Worm (Caenorhabditis elegans) whole organism, mixed stage, embryonic: ENCODE measurements around the gene T07F12.2.

Source experiments
- ceh-39 ChIP-seq: fragments of 150-350 bp; optimal IDR thresholded peaks from 2 replicates; lab custom pipeline; 2014; ENCODE audit warnings: missing biosample characterization, missing genetic modification characterization
- ces-1 ChIP-seq: fragments of 150-350 bp; optimal IDR thresholded peaks from 2 replicates; lab custom pipeline; 2014; ENCODE audit warnings: missing biosample characterization, missing genetic modification reagents, missing genetic modification characterization
- elt-3 ChIP-seq: fragments of 150-350 bp; optimal IDR thresholded peaks from 2 replicates; lab custom pipeline; 2014; ENCODE audit warnings: missing biosample characterization, missing genetic modification characterization
- ham-2 ChIP-seq: fragments of 200-800 bp; sonication (Bioruptor generic); optimal IDR thresholded peaks from 2 replicates; lab custom pipeline; 2018; ENCODE audit warnings: mild to moderate bottlenecking, missing genetic modification characterization, missing compliant biosample characterization
- hlh-1 ChIP-seq: fragments of 150-350 bp; optimal IDR thresholded peaks from 2 replicates; lab custom pipeline; 2014; ENCODE audit warnings: missing biosample characterization, missing genetic modification reagents, missing genetic modification characterization
- lsy-2 ChIP-seq: fragments of 150-350 bp; optimal IDR thresholded peaks from 2 replicates; lab custom pipeline; 2014; ENCODE audit warnings: missing biosample characterization, missing genetic modification characterization
- nhr-76 ChIP-seq: sonication (generic microtip); optimal IDR thresholded peaks from 2 replicates; lab custom pipeline; 2017; ENCODE audit warnings: missing biosample characterization, missing genetic modification characterization
- pha-4 ChIP-seq: fragments of 150-350 bp; optimal IDR thresholded peaks from 2 replicates; lab custom pipeline; 2018; ENCODE audit warnings: missing biosample characterization, missing genetic modification reagents, missing genetic modification characterization
- sptf-1 ChIP-seq: sonication (generic microtip); optimal IDR thresholded peaks from 2 replicates; lab custom pipeline; 2017; ENCODE audit warnings: mild to moderate bottlenecking, missing genetic modification characterization, moderate library complexity, missing compliant biosample characterization
- unc-62 ChIP-seq: fragments of 150-350 bp; optimal IDR thresholded peaks from 2 replicates; lab custom pipeline; 2014; ENCODE audit warnings: missing biosample characterization, missing genetic modification reagents, missing genetic modification characterization
- zip-8 ChIP-seq: fragments of 150-350 bp; optimal IDR thresholded peaks from 2 replicates; lab custom pipeline; 2014; ENCODE audit warnings: missing biosample characterization, missing genetic modification characterization

ce11 chrX:4840653-4841052 is 49.4 kb upstream of the T07F12.2 start:
- TF ChIP-seq ham-2 (GFP tag; lab: Kevin White, UChicago) = no peak
- no peak for TF ChIP-seq nhr-76 (tag; lab: Kevin White, UChicago)
- TF ChIP-seq hlh-1 (tag; lab: Kevin White, UChicago) = no peak
- TF ChIP-seq ces-1 = no peak
- TF ChIP-seq lsy-2 = no peak
- TF ChIP-seq pha-4 = no peak
- no peak for TF ChIP-seq unc-62 (GFP tag; lab: Kevin White, UChicago)
- TF ChIP-seq elt-3 (tag; lab: Kevin White, UChicago) = no peak
- no peak for TF ChIP-seq zip-8 (tag; lab: Kevin White, UChicago)
- TF ChIP-seq sptf-1 (tag; lab: Kevin White, UChicago) = no peak
- TF ChIP-seq ceh-39 (tag; lab: Kevin White, UChicago) = no peak
